Worm (Caenorhabditis elegans): ENCODE results near the gene F59B1.10.
A peak's percentile ranks its signal among the peaks of the same experiment; 100 is the strongest.

F59B1.10 gene

ce11 chrV:3682553-3682952, 34.8 kb upstream of the F59B1.10 start, which contains the start of gene W08A12.3:
Gene W08A12.3, plus strand, starts transcription at chrV:3682853.
- peak; percentile 21 for TF ChIP-seq blmp-1 (tag; optimal IDR thresholded peaks at IDR 0.05)
- TF ChIP-seq nhr-85 (tag) = peak; percentile 5
- no peak for TF ChIP-seq Y116A8C.19 (tag; optimal IDR thresholded peaks at IDR 0.05; ENCODE audit: borderline replicate concordance)
- TF ChIP-seq mef-2 (tag; optimal IDR thresholded peaks at IDR 0.05) = no peak
- no peak for TF ChIP-seq grh-1 (GFP tag; IDR thresholded peaks at IDR 0.05)
- TF ChIP-seq ceh-90 (tag; optimal IDR thresholded peaks at IDR 0.05) = no peak
- TF ChIP-seq ceh-63 (GFP tag; optimal IDR thresholded peaks at IDR 0.05) = no peak
- TF ChIP-seq nhr-84 (tag; optimal IDR thresholded peaks at IDR 0.05) = no peak
- no peak for TF ChIP-seq zag-1 (tag; optimal IDR thresholded peaks at IDR 0.05)

ce11 chrV:3678513-3678912, 30.8 kb upstream of the F59B1.10 start:
- TF ChIP-seq C34B4.2 (tag; optimal IDR thresholded peaks at IDR 0.05) (no peak), lin-14 (GFP tag; optimal IDR thresholded peaks at IDR 0.05) (peak; percentile 17)

ce11 chrV:3677212-3677611, 29.4 kb upstream of the F59B1.10 start:
- no peak for TF ChIP-seq pag-3 (tag; optimal IDR thresholded peaks at IDR 0.05; ENCODE audit: borderline replicate concordance, insufficient read depth)
- peak; percentile 57 for TF ChIP-seq rnt-1 (tag; optimal IDR thresholded peaks at IDR 0.05)
- TF ChIP-seq grh-1 (GFP tag; IDR thresholded peaks at IDR 0.05) = no peak
- TF ChIP-seq lin-14 (GFP tag; optimal IDR thresholded peaks at IDR 0.05) = peak; percentile 89
- peak; percentile 44; the same call in 1 of the 2 replicates for TF ChIP-seq nhr-19 (GFP tag; conservative IDR thresholded peaks at IDR 0.05)
- no peak for TF ChIP-seq efl-1 (optimal IDR thresholded peaks at IDR 0.05)
- TF ChIP-seq efl-1 (GFP tag; optimal IDR thresholded peaks at IDR 0.05 in 1 of 2) = peak in 1 of 2 experiments; percentile 64
- peak; percentile 23 to 33 for TF ChIP-seq lsy-2 (tag; optimal IDR thresholded peaks at IDR 0.05)
- no peak for TF ChIP-seq pax-3 (tag; optimal IDR thresholded peaks at IDR 0.05)
- TF ChIP-seq unc-130 (tag; optimal IDR thresholded peaks at IDR 0.05) = peak; percentile 42
- TF ChIP-seq nhr-76 (tag; optimal IDR thresholded peaks at IDR 0.05) = no peak
- TF ChIP-seq ceh-8 (GFP tag; optimal IDR thresholded peaks at IDR 0.05) = no peak

- TF ChIP-seq aly-2 (tag; optimal IDR thresholded peaks at IDR 0.05) = no peak
- no peak for TF ChIP-seq elt-2 (tag; optimal IDR thresholded peaks at IDR 0.05)
- no peak for TF ChIP-seq egl-27 (tag; optimal IDR thresholded peaks at IDR 0.05)
- no peak for TF ChIP-seq isw-1 (GFP tag; IDR thresholded peaks at IDR 0.05)
- TF ChIP-seq ztf-4 (tag; optimal IDR thresholded peaks at IDR 0.05) = no peak
- no peak for TF ChIP-seq unc-86 (tag; optimal IDR thresholded peaks at IDR 0.05)
- no peak for TF ChIP-seq nhr-85 (tag)
- TF ChIP-seq nhr-77 (tag; optimal IDR thresholded peaks at IDR 0.05) = no peak
- no peak for TF ChIP-seq mef-2 (tag; optimal IDR thresholded peaks at IDR 0.05)
- no peak for TF ChIP-seq skn-1 (tag; optimal IDR thresholded peaks at IDR 0.05)
- no peak for TF ChIP-seq nhr-28 (tag; optimal IDR thresholded peaks at IDR 0.05)
- no peak for TF ChIP-seq lin-39 (tag; optimal IDR thresholded peaks at IDR 0.05)
- no peak for TF ChIP-seq mdl-1 (tag; optimal IDR thresholded peaks at IDR 0.05)
Measured at ce11 chrV:3673080-3673479, 25.3 kb upstream of the F59B1.10 start, which contains the start of gene pals-33. Gene pals-33, plus strand, starts transcription at chrV:3673380.

ce11 chrV:3670499-3670898, 22.7 kb upstream of the F59B1.10 start, which contains the start of gene Y39H10B.3:
Gene Y39H10B.3, plus strand, starts transcription at chrV:3670799.
- no peak for TF ChIP-seq ces-1 (GFP tag; optimal IDR thresholded peaks at IDR 0.05)
- TF ChIP-seq pag-3 (tag; optimal IDR thresholded peaks at IDR 0.05; ENCODE audit: borderline replicate concordance, insufficient read depth) = no peak
- TF ChIP-seq skn-1 (tag; optimal IDR thresholded peaks at IDR 0.05) = no peak

DNA sequence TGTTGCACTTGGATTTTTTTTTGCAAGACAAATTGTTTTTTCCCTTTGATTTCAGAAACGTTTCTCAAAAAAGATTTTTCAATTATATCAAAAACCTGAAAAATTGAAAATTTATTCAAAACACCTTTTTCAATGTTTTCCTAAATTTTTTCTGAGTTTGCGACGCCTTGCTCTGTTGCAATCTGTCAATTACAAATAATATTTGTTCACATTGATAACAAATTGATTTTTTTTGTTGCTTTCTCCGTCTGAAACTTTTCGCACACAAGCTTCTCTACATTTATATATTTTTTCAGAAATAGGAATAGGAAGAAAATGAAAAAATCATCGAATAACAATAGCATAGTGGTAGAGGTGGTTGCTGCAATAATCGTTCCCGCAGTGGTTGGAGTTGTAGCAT, 20.7 kb upstream of the F59B1.10 start, which contains the start of gene Y39H10B.2:
Gene Y39H10B.2 (plus strand): TSS at position 301 of the 400 bp plus-strand sequence.
- no peak for TF ChIP-seq nhr-85 (tag)
- TF ChIP-seq Y116A8C.19 (tag; optimal IDR thresholded peaks at IDR 0.05; ENCODE audit: borderline replicate concordance) = no peak
- no peak for TF ChIP-seq ceh-63 (GFP tag; optimal IDR thresholded peaks at IDR 0.05)
- TF ChIP-seq lsy-2 (tag; optimal IDR thresholded peaks at IDR 0.05) = no peak
- TF ChIP-seq nhr-84 (tag; optimal IDR thresholded peaks at IDR 0.05) = no peak
- no peak for TF ChIP-seq aha-1 (tag; optimal IDR thresholded peaks at IDR 0.05)
- TF ChIP-seq ama-1 (optimal IDR thresholded peaks at IDR 0.05) = no peak
- TF ChIP-seq rnt-1 (tag; optimal IDR thresholded peaks at IDR 0.05) = no peak
- TF ChIP-seq nhr-12 (tag; optimal IDR thresholded peaks at IDR 0.05) = no peak
- TF ChIP-seq nhr-71 (tag; optimal IDR thresholded peaks at IDR 0.05) = no peak

Data from whole organism, L1 larva.